3 worm cellular contexts compared by ENCODE assay signal in genomic region chrII:8128273-8129039, ce11.
A peak's percentile ranks its signal among the peaks of the same experiment; 100 is the strongest.
TF ChIP-seq lines count a peak whose summit lies in the region.

No protein-coding gene starts in this region.

TF ChIP-seq in whole organism, L2 larva, 48 proteins besides CTCF, POLR2A, EP300 and RAD21 (continued from another document):
- TF ChIP-seq fos-1 (tag; optimal IDR thresholded peaks at IDR 0.05; lab: Kevin White, UChicago), result peak; percentile 29
- TF ChIP-seq lsy-2 (tag; optimal IDR thresholded peaks at IDR 0.05; lab: Kevin White, UChicago), result peak; percentile 34 to 44
- no peak for TF ChIP-seq elt-3 (tag; optimal IDR thresholded peaks at IDR 0.05; lab: Kevin White, UChicago)
- no peak for TF ChIP-seq ama-1 (optimal IDR thresholded peaks at IDR 0.05; lab: Kevin White, UChicago)
- TF ChIP-seq ztf-11 (tag; optimal IDR thresholded peaks at IDR 0.05; lab: Kevin White, UChicago), result no peak
- TF ChIP-seq nhr-21 (tag; optimal IDR thresholded peaks at IDR 0.05; lab: Kevin White, UChicago), result peak; percentile 63
- peak; percentile 56 for TF ChIP-seq sem-4 (tag; optimal IDR thresholded peaks at IDR 0.05; lab: Kevin White, UChicago)
- TF ChIP-seq Y55F3AM.14 (GFP tag; optimal IDR thresholded peaks at IDR 0.05; lab: Kevin White, UChicago), result no peak
- no peak for TF ChIP-seq nhr-77 (tag; optimal IDR thresholded peaks at IDR 0.05; lab: Kevin White, UChicago)
- TF ChIP-seq alr-1 (tag; optimal IDR thresholded peaks at IDR 0.05; lab: Kevin White, UChicago), result no peak
- no peak for TF ChIP-seq nhr-10 (tag; optimal IDR thresholded peaks at IDR 0.05; lab: Kevin White, UChicago)
- no peak for TF ChIP-seq ztf-1 (GFP tag; conservative IDR thresholded peaks at IDR 0.05; lab: Robert Waterston, UW)
- TF ChIP-seq nhr-23 (tag; optimal IDR thresholded peaks at IDR 0.05; lab: Kevin White, UChicago), result no peak
- TF ChIP-seq unc-55 (GFP tag; optimal IDR thresholded peaks at IDR 0.05; lab: Kevin White, UChicago), result peak; percentile 44
- peak; percentile 95 for TF ChIP-seq sma-9 (GFP tag; optimal IDR thresholded peaks at IDR 0.05; lab: Kevin White, UChicago)
- TF ChIP-seq sma-9 (tag; optimal IDR thresholded peaks at IDR 0.05; lab: Kevin White, UChicago), result no peak
- peak; percentile 1 for TF ChIP-seq lin-13 (GFP tag; optimal IDR thresholded peaks at IDR 0.05; lab: Kevin White, UChicago)
- no peak for TF ChIP-seq nhr-12 (tag; optimal IDR thresholded peaks at IDR 0.05; lab: Kevin White, UChicago)
- peak; percentile 36 for TF ChIP-seq unc-62 (GFP tag; optimal IDR thresholded peaks at IDR 0.05; lab: Kevin White, UChicago)
- TF ChIP-seq snpc-4 (tag; optimal IDR thresholded peaks at IDR 0.05; lab: Kevin White, UChicago), result no peak
- no peak for TF ChIP-seq unc-39 (tag; optimal IDR thresholded peaks at IDR 0.05; lab: Kevin White, UChicago)
- peak; percentile 45 for TF ChIP-seq C34F6.9 (tag; optimal IDR thresholded peaks at IDR 0.05; lab: Kevin White, UChicago)
- TF ChIP-seq nhr-237 (tag; optimal IDR thresholded peaks at IDR 0.05; lab: Kevin White, UChicago), result no peak
- TF ChIP-seq sma-3 (GFP tag; optimal IDR thresholded peaks at IDR 0.05; lab: Kevin White, UChicago), result peak; percentile 40
- TF ChIP-seq skn-1 (tag; optimal IDR thresholded peaks at IDR 0.05; lab: Kevin White, UChicago), result no peak

TF ChIP-seq in whole organism, L4 larva, 104 proteins besides CTCF, POLR2A, EP300 and RAD21 (continued from another document):
- TF ChIP-seq T20F7.1 (GFP tag; optimal IDR thresholded peaks at IDR 0.05; lab: Kevin White, UChicago), result peak; percentile 47
- peak; percentile 30 for TF ChIP-seq dpl-1 (GFP tag; optimal IDR thresholded peaks at IDR 0.05; lab: Kevin White, UChicago)
- TF ChIP-seq jun-1 (tag; optimal IDR thresholded peaks at IDR 0.05; lab: Kevin White, UChicago), result no peak
- peak in 1 of 2 experiments; percentile 96 for TF ChIP-seq unc-62 (GFP tag; optimal IDR thresholded peaks at IDR 0.05 in 1 of 2; lab: Kevin White, UChicago)
- no peak for TF ChIP-seq unc-62 (tag; optimal IDR thresholded peaks at IDR 0.05; lab: Kevin White, UChicago)
- TF ChIP-seq mxl-3 (GFP tag; optimal IDR thresholded peaks at IDR 0.05; lab: Kevin White, UChicago), result peak; percentile 74
- no peak for TF ChIP-seq nhr-237 (tag; optimal IDR thresholded peaks at IDR 0.05; lab: Kevin White, UChicago)
- TF ChIP-seq nhr-11 (tag; optimal IDR thresholded peaks at IDR 0.05; lab: Kevin White, UChicago), result no peak
- no peak for TF ChIP-seq pqm-1 (tag; optimal IDR thresholded peaks at IDR 0.05; lab: Kevin White, UChicago)
- peak; percentile 17 for TF ChIP-seq nhr-48 (tag; optimal IDR thresholded peaks at IDR 0.05; lab: Kevin White, UChicago)
- TF ChIP-seq hmg-1.1 (GFP tag; IDR thresholded peaks at IDR 0.05; lab: Robert Waterston, UW), result peak; percentile 57
- TF ChIP-seq set-16 (GFP tag; IDR thresholded peaks at IDR 0.05; lab: Robert Waterston, UW), result peak; percentile 98
- peak in 1 of 2 experiments; percentile 30 for TF ChIP-seq daf-16 (GFP tag; optimal IDR thresholded peaks at IDR 0.05; lab: Kevin White, UChicago)
- TF ChIP-seq daf-16 (tag; optimal IDR thresholded peaks at IDR 0.05; lab: Kevin White, UChicago), result peak; percentile 7
- no peak for TF ChIP-seq F49E8.2 (tag; optimal IDR thresholded peaks at IDR 0.05; lab: Kevin White, UChicago; ENCODE audit: borderline replicate concordance)
- no peak for TF ChIP-seq hif-1 (tag; optimal IDR thresholded peaks at IDR 0.05; lab: Kevin White, UChicago)
- TF ChIP-seq ceh-20 (GFP tag; IDR thresholded peaks at IDR 0.05; lab: Robert Waterston, UW), result peak; percentile 53; the same call in 1 of the 2 replicates
- peak; percentile 45 for TF ChIP-seq nhr-28 (tag; optimal IDR thresholded peaks at IDR 0.05; lab: Kevin White, UChicago)
- TF ChIP-seq F10B5.3 (tag; optimal IDR thresholded peaks at IDR 0.05; lab: Kevin White, UChicago), result peak; percentile 7
- TF ChIP-seq zip-2 (tag; optimal IDR thresholded peaks at IDR 0.05; lab: Kevin White, UChicago), result peak; percentile 94
- TF ChIP-seq aha-1 (tag; lab: Kevin White, UChicago), result peak; percentile 65
- peak; percentile 70; the same call in 1 of the 2 replicates for TF ChIP-seq pha-4 (GFP tag; IDR thresholded peaks at IDR 0.05; lab: Robert Waterston, UW)
- no peak for TF ChIP-seq pha-4 (tag; optimal IDR thresholded peaks at IDR 0.05; lab: Kevin White, UChicago)
- no peak for TF ChIP-seq spr-1 (tag; optimal IDR thresholded peaks at IDR 0.05; lab: Kevin White, UChicago)

TF ChIP-seq in whole organism, late embryonic, 69 proteins besides CTCF, POLR2A, EP300 and RAD21 (continued from another document):
- peak; percentile 19 for TF ChIP-seq F13H6.1 (tag; optimal IDR thresholded peaks at IDR 0.05; lab: Kevin White, UChicago)
- no peak for TF ChIP-seq unc-86 (tag; optimal IDR thresholded peaks at IDR 0.05; lab: Kevin White, UChicago)
- no peak for TF ChIP-seq pat-9 (tag; optimal IDR thresholded peaks at IDR 0.05; lab: Kevin White, UChicago)
- TF ChIP-seq ceh-30 (tag; optimal IDR thresholded peaks at IDR 0.05; lab: Kevin White, UChicago), result no peak
- no peak for TF ChIP-seq pag-3 (tag; optimal IDR thresholded peaks at IDR 0.05; lab: Kevin White, UChicago; ENCODE audit: borderline replicate concordance)
- TF ChIP-seq hlh-13 (GFP tag; optimal IDR thresholded peaks at IDR 0.05; lab: Kevin White, UChicago), result no peak
- TF ChIP-seq C38D4.7 (GFP tag; optimal IDR thresholded peaks at IDR 0.05; lab: Kevin White, UChicago), result peak; percentile 28
- TF ChIP-seq nfya-1 (tag; optimal IDR thresholded peaks at IDR 0.05; lab: Kevin White, UChicago), result peak; percentile 67
- TF ChIP-seq fkh-6 (tag; optimal IDR thresholded peaks at IDR 0.05; lab: Kevin White, UChicago), result peak; percentile 43
- TF ChIP-seq ceh-48 (tag; optimal IDR thresholded peaks at IDR 0.05; lab: Kevin White, UChicago), result peak; percentile 16
- TF ChIP-seq ets-4 (tag; optimal IDR thresholded peaks at IDR 0.05; lab: Kevin White, UChicago), result no peak
- TF ChIP-seq ceh-31 (tag; optimal IDR thresholded peaks at IDR 0.05; lab: Kevin White, UChicago), result peak; percentile 66
- TF ChIP-seq hlh-8 (tag; optimal IDR thresholded peaks at IDR 0.05; lab: Kevin White, UChicago), result peak; percentile 12
- no peak for TF ChIP-seq zip-5 (tag; optimal IDR thresholded peaks at IDR 0.05; lab: Kevin White, UChicago)
- peak; percentile 17 for TF ChIP-seq ttx-3 (tag; optimal IDR thresholded peaks at IDR 0.05; lab: Kevin White, UChicago)
- no peak for TF ChIP-seq ahr-1 (tag; optimal IDR thresholded peaks at IDR 0.05; lab: Kevin White, UChicago)
- no peak for TF ChIP-seq elt-4 (tag; optimal IDR thresholded peaks at IDR 0.05; lab: Kevin White, UChicago)
- peak; percentile 33 for TF ChIP-seq lin-11 (tag; optimal IDR thresholded peaks at IDR 0.05; lab: Kevin White, UChicago)
- TF ChIP-seq eyg-1 (tag; optimal IDR thresholded peaks at IDR 0.05; lab: Kevin White, UChicago), result no peak
- TF ChIP-seq ama-1 (optimal IDR thresholded peaks at IDR 0.05; lab: Kevin White, UChicago), result no peak
- no peak for TF ChIP-seq tbx-7 (tag; optimal IDR thresholded peaks at IDR 0.05; lab: Kevin White, UChicago)
- TF ChIP-seq sox-4 (tag; optimal IDR thresholded peaks at IDR 0.05; lab: Kevin White, UChicago), result peak; percentile 63
- TF ChIP-seq pax-1 (tag; optimal IDR thresholded peaks at IDR 0.05; lab: Kevin White, UChicago), result no peak
- no peak for TF ChIP-seq ceh-6 (GFP tag; optimal IDR thresholded peaks at IDR 0.05; lab: Kevin White, UChicago)
- no peak for TF ChIP-seq madf-2 (tag; optimal IDR thresholded peaks at IDR 0.05; lab: Kevin White, UChicago)
- peak; percentile 58 for TF ChIP-seq ceh-18 (tag; optimal IDR thresholded peaks at IDR 0.05; lab: Kevin White, UChicago)
- TF ChIP-seq gmeb-2 (tag; optimal IDR thresholded peaks at IDR 0.05; lab: Kevin White, UChicago), result no peak
- TF ChIP-seq T23F11.4 (GFP tag; optimal IDR thresholded peaks at IDR 0.05; lab: Kevin White, UChicago), result peak; percentile 57
- TF ChIP-seq ceh-24 (tag; optimal IDR thresholded peaks at IDR 0.05; lab: Kevin White, UChicago), result no peak
- no peak for TF ChIP-seq dmd-4 (tag; optimal IDR thresholded peaks at IDR 0.05; lab: Kevin White, UChicago; ENCODE audit: borderline replicate concordance)
- peak; percentile 57 for TF ChIP-seq che-1 (tag; optimal IDR thresholded peaks at IDR 0.05; lab: Kevin White, UChicago)
- TF ChIP-seq fkh-10 (GFP tag; optimal IDR thresholded peaks at IDR 0.05; lab: Kevin White, UChicago), result no peak
- no peak for TF ChIP-seq sox-2 (GFP tag; IDR thresholded peaks at IDR 0.05; lab: Robert Waterston, UW)
- peak; percentile 1 for TF ChIP-seq pha-2 (tag; optimal IDR thresholded peaks at IDR 0.05; lab: Kevin White, UChicago)
- TF ChIP-seq ceh-2 (tag; optimal IDR thresholded peaks at IDR 0.05; lab: Kevin White, UChicago), result no peak
- TF ChIP-seq rnt-1 (tag; optimal IDR thresholded peaks at IDR 0.05; lab: Kevin White, UChicago), result peak; percentile 25
- TF ChIP-seq odd-2 (tag; optimal IDR thresholded peaks at IDR 0.05; lab: Kevin White, UChicago), result no peak
- no peak for TF ChIP-seq ceh-9 (tag; optimal IDR thresholded peaks at IDR 0.05; lab: Kevin White, UChicago)
- TF ChIP-seq unc-3 (GFP tag; conservative IDR thresholded peaks at IDR 0.05; lab: Robert Waterston, UW), result no peak
- TF ChIP-seq unc-3 (tag; optimal IDR thresholded peaks at IDR 0.05; lab: Kevin White, UChicago), result no peak
- peak; percentile 40 for TF ChIP-seq tbx-2 (tag; optimal IDR thresholded peaks at IDR 0.05; lab: Kevin White, UChicago)
- TF ChIP-seq Y22D7AL.16 (tag; optimal IDR thresholded peaks at IDR 0.05; lab: Kevin White, UChicago), result no peak
- peak; percentile 1 for TF ChIP-seq unc-42 (tag; optimal IDR thresholded peaks at IDR 0.05; lab: Kevin White, UChicago)
- no peak for TF ChIP-seq lim-6 (tag; optimal IDR thresholded peaks at IDR 0.05; lab: Kevin White, UChicago)
